Worm (Caenorhabditis elegans): Measurements from ENCODE around the gene D1069.3.

ce11 chrII:379935-380334, 32.2 kb upstream of the D1069.3 start, which contains the start of gene C03H5.7:
- TF ChIP-seq pha-4 (GFP tag; IDR thresholded peaks at IDR 0.05) (no peak), pha-4 (tag; optimal IDR thresholded peaks at IDR 0.05) (no peak), nhr-237 (tag; optimal IDR thresholded peaks at IDR 0.05) (no peak), zfp-3 (GFP tag; conservative IDR thresholded peaks at IDR 0.05) (no peak), daf-19 (GFP tag; conservative IDR thresholded peaks at IDR 0.05) (no peak), daf-12 (tag; optimal IDR thresholded peaks at IDR 0.05) (no peak), aly-2 (tag; optimal IDR thresholded peaks at IDR 0.05) (no peak), ztf-7 (tag; optimal IDR thresholded peaks at IDR 0.05) (no peak), F49E8.2 (tag; optimal IDR thresholded peaks at IDR 0.05; ENCODE audit: borderline replicate concordance) (no peak), zip-11 (GFP tag; IDR thresholded peaks at IDR 0.05) (no peak), hmg-1.1 (GFP tag; IDR thresholded peaks at IDR 0.05) (no peak), nhr-28 (tag; optimal IDR thresholded peaks at IDR 0.05) (no peak), pqm-1 (tag; optimal IDR thresholded peaks at IDR 0.05) (no peak)

Data from whole organism, L4 larva.